Fruit fly (Drosophila melanogaster) S2 (cell line): ENCODE data around the gene Clp.

Source experiments
- CG8478 ChIP-seq: fragments of >200 bp; optimal IDR thresholded peaks from 2 replicates; lab custom pipeline; 2018
- CTCF ChIP-seq, 2 experiments: fragments of >200 bp; optimal IDR thresholded peaks; 2 replicates each; lab custom pipeline; 2018

DNA sequence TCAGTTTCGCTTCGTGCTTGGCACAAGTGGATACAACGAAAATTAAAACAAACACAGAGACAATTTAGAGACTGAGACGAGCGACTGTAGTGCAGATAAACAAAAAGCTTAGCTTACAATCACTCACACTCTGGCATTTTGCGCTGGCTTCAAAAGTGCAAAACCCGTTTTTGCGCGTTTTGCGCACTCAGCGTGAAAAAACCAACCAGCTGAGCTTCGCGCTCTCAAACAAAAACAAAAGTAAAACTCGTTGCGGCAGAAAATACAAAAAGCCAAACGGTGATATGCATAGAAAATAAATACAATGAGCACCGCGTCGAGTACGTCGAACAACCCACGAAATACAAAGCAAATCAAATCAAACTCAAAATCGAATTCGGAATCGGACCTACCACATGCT lies 21.0 kb downstream of the Clp start:
- TF ChIP-seq CG8478 (lab: Kevin White, UChicago) (no peak), CTCF (optimal IDR thresholded peaks at IDR 0.05; lab: Kevin White, UChicago) (no peak)
